Worm (Caenorhabditis elegans): ENCODE results near the gene R10E4.6.

DNA sequence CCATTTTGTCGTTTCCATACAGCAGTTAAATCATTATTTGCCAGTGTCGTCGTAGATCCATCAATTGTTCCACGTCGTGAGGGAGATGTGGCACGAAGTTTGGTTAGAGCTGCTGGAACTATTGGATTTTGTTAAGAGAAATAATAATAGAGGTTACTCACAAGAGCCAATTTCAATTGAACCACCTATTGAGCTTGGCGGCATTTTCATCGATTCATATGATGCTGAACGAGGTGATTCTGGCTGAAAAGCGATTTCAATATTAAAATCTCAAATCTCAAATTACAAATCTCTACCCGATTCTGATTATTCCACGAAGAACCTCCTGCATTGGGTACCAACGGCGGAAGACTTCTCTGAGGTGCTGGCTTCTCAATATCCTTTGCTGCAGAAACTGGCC lies 35.3 kb upstream of the R10E4.6 start:
- TF ChIP-seq pqm-1 (tag; optimal IDR thresholded peaks at IDR 0.05) (no peak), snpc-4 (tag; optimal IDR thresholded peaks at IDR 0.05) (no peak), ztf-4 (tag; optimal IDR thresholded peaks at IDR 0.05) (no peak), ceh-28 (tag; optimal IDR thresholded peaks at IDR 0.05) (no peak), ama-1 (optimal IDR thresholded peaks at IDR 0.05) (no peak), pha-4 (tag; optimal IDR thresholded peaks at IDR 0.05) (no peak), ztf-11 (tag; optimal IDR thresholded peaks at IDR 0.05) (no peak), fos-1 (tag; optimal IDR thresholded peaks at IDR 0.05) (no peak), elt-3 (tag; optimal IDR thresholded peaks at IDR 0.05) (no peak), daf-12 (tag; optimal IDR thresholded peaks at IDR 0.05) (no peak)
